Worm (Caenorhabditis elegans) whole organism, L4/young adult: Measurements from ENCODE around the gene C30G12.1.

Source experiments
- W03F9.2 ChIP-seq: fragments of 150-350 bp; optimal IDR thresholded peaks from 2 replicates; lab custom pipeline; 2014; ENCODE audit warnings: missing biosample characterization, missing genetic modification characterization
- dao-5 ChIP-seq: sonication (generic microtip); optimal IDR thresholded peaks from 2 replicates; lab custom pipeline; 2016; ENCODE audit warnings: missing genotype, missing genetic modification characterization, moderate library complexity, missing compliant biosample characterization
- him-1 ChIP-seq: sonication (generic microtip); optimal IDR thresholded peaks from 2 replicates; lab custom pipeline; 2016; ENCODE audit warnings: missing genotype, missing genetic modification reagents, missing genetic modification characterization, missing compliant biosample characterization

DNA sequence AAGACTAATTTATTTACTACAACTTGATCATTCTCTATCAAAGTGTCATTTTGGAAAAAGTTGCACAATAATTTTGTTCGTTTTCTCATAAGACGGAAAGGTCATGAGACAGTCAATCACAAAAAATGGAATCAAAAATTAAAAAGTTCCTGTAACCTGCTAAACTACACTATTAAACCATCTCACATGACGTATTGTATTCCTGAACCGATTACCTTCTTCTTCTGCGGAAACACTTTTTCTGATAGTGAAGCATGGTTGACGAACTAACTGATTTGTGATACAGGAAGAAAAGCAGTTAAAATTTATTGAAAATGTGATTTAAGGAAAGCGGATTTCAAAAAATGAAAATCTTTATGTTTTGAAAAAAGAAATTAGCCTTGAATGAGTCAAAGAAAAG lies 29.4 kb upstream of the C30G12.1 start:
- no peak for TF ChIP-seq him-1 (tag; lab: Kevin White, UChicago)
- TF ChIP-seq dao-5 (tag; lab: Kevin White, UChicago) = no peak
- no peak for TF ChIP-seq W03F9.2 (tag; lab: Kevin White, UChicago)
